Fruit fly (Drosophila melanogaster): Measurements from ENCODE around the gene CG15385.

DNA sequence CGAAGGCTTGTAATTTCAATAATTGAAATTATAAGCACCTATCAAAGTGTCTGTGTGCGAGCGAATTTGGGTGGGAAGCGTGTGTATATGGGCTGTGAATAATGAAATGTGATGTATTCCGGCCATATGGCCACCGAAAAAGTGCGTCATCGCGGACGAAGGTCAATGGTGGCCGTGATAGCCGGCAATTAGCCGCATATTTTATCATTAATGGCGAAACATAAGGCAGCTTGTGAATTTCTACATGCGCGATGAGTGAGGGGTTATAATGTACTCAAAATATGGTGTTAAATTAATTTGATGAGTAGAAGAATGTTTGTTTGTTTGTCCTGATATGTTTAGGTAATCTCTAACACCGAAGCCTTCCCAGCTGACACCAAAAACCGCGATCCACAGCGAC, 21.0 kb downstream of the CG15385 start:
- TF ChIP-seq h (optimal IDR thresholded peaks at IDR 0.05): no peak
- no peak for TF ChIP-seq psq (optimal IDR thresholded peaks at IDR 0.05)

All from Kc167 (cell line).